Fruit fly (Drosophila melanogaster) whole organism: ENCODE results near the gene CG14543.

Experiments used
- EcR ChIP-seq, 2 experiments: fragments of >200 bp; optimal IDR thresholded peaks; 2 replicates each; lab custom pipeline; 2017; ENCODE audit warnings: missing biosample characterization in 2 of 2, missing genetic modification characterization in 2 of 2, missing genetic modification reagents in 2 of 2
- psq ChIP-seq: fragments of >200 bp; optimal IDR thresholded peaks from 2 replicates; lab custom pipeline; 2017

DNA sequence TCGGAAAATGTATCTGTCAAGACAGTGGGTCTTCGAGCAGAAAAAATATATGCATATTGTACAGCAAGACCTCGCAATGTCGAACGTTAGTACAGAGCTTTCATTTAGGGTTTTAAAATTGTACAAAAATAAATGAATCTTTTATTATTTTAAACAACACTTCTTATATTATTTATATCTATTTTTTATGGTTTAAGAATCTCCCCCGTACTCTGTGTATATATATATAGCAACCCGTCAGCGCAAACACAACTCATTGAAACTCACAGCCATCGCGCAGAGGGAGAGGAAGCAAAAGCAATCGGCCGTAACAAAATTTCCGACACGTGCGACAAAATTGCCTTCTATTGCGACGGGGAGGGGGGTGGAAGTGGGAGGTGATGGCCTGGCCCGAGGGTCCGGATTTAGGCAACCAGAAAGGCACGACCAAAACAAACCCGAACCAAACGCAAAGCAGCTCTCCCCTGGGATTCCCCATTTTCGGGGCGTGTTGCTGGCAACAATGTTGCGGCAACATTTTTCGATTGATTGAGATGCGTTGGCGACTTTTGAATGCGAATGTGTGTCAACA lies 49.6 kb downstream of the CG14543 start:
- TF ChIP-seq psq (lab: Kevin White, UChicago), result no peak
- no peak for TF ChIP-seq EcR (GFP tag; optimal IDR thresholded peaks at IDR 0.05; lab: Kevin White, UChicago)
